Worm (Caenorhabditis elegans) whole organism, L1 larva: Measurements from ENCODE around the gene F35F10.5.

Source experiments
- ceh-90 ChIP-seq: sonication (generic microtip); optimal IDR thresholded peaks from 2 replicates; lab custom pipeline; 2016; ENCODE audit warnings: missing genetic modification characterization, missing compliant biosample characterization
- fkh-10 ChIP-seq: sonication (generic microtip); optimal IDR thresholded peaks from 2 replicates; lab custom pipeline; 2017; ENCODE audit warnings: missing biosample characterization, missing genetic modification reagents, missing genetic modification characterization
- fkh-4 ChIP-seq: sonication (generic microtip); optimal IDR thresholded peaks from 2 replicates; lab custom pipeline; 2016; ENCODE audit warnings: missing compliant biosample characterization, missing genetic modification characterization, borderline replicate concordance
- fos-1 ChIP-seq: fragments of 150-350 bp; optimal IDR thresholded peaks from 2 replicates; lab custom pipeline; 2014; ENCODE audit warnings: missing biosample characterization, missing genetic modification characterization
- grh-1 ChIP-seq: fragments of 200-800 bp; sonication (Bioruptor generic); IDR thresholded peaks from 2 replicates; pipeline ENCODE4 v1.3.6; 2022; ENCODE audit warnings: missing genetic modification reagents, missing genetic modification characterization, missing compliant biosample characterization
- isw-1 ChIP-seq: fragments of 200-800 bp; sonication (Bioruptor generic); IDR thresholded peaks from 2 replicates; pipeline ENCODE4 v1.3.6; 2022; ENCODE audit warnings: missing genetic modification characterization, missing compliant biosample characterization
- jun-1 ChIP-seq: fragments of 150-350 bp; optimal IDR thresholded peaks from 2 replicates; lab custom pipeline; 2014; ENCODE audit warnings: missing biosample characterization, missing genetic modification reagents, missing genetic modification characterization
- lin-15B ChIP-seq: fragments of 150-350 bp; sonication (generic microtip); optimal IDR thresholded peaks from 3 replicates; lab custom pipeline; 2014; ENCODE audit warnings: missing biosample characterization, missing genetic modification characterization
- nhr-11 ChIP-seq: fragments of 150-350 bp; optimal IDR thresholded peaks from 2 replicates; lab custom pipeline; 2014; ENCODE audit warnings: missing biosample characterization, missing genetic modification characterization
- nhr-12 ChIP-seq: sonication (generic microtip); optimal IDR thresholded peaks from 2 replicates; lab custom pipeline; 2017; ENCODE audit warnings: missing biosample characterization, missing genetic modification characterization
- nhr-237 ChIP-seq: fragments of 150-350 bp; optimal IDR thresholded peaks from 2 replicates; lab custom pipeline; 2014; ENCODE audit warnings: missing biosample characterization, missing genetic modification characterization
- sup-37 ChIP-seq: fragments of 200-800 bp; sonication (Bioruptor generic); optimal IDR thresholded peaks from 2 replicates; lab custom pipeline; 2018; ENCODE audit warnings: mild to moderate bottlenecking, missing genetic modification characterization, missing compliant biosample characterization
- unc-130 ChIP-seq: fragments of 150-350 bp; optimal IDR thresholded peaks from 2 replicates; lab custom pipeline; 2017; ENCODE audit warnings: missing biosample characterization, missing genetic modification characterization, inconsistent platforms
- xbp-1 ChIP-seq: sonication (generic microtip); optimal IDR thresholded peaks from 2 replicates; lab custom pipeline; 2016; ENCODE audit warnings: missing genetic modification characterization, missing compliant biosample characterization

DNA sequence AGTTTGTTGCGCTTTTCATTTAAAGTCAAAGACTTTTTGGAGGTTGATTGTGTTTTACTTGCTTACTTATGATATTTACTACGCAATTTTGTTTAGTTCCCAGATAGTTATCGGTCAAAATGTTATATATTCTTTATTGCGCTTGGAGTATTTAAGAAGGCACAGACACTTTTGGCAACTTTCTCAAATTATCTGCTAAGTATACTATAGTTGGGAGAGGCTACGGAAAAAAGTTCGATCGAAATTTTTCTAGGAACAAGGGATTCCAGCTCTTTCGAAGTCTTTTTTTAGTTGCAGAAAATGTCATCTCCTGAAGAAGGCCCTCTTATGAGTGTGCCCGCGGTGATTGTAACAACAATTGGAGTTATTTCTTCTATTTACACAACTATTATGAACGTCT lies 24.7 kb upstream of the F35F10.5 start, which contains the start of gene srbc-5:
- TF ChIP-seq nhr-11 (tag; lab: Kevin White, UChicago) (no peak), unc-130 (tag; lab: Kevin White, UChicago) (no peak), fos-1 (tag; lab: Kevin White, UChicago) (no peak), xbp-1 (no peak), jun-1 (tag; lab: Kevin White, UChicago) (no peak), fkh-10 (GFP tag; lab: Kevin White, UChicago) (no peak), isw-1 (no peak), nhr-237 (tag; lab: Kevin White, UChicago) (no peak), ceh-90 (no peak), sup-37 (no peak), nhr-12 (no peak), grh-1 (GFP tag; lab: Robert Waterston, UW) (no peak), lin-15B (no peak), fkh-4 (tag; lab: Kevin White, UChicago) (no peak)
